Fruit fly (Drosophila melanogaster) S2 (cell line): ENCODE measurements around the gene CG16952.

ENCODE experiments used
- CG8478 ChIP-seq: fragments of >200 bp; optimal IDR thresholded peaks from 2 replicates; lab custom pipeline; 2018
- CTCF ChIP-seq, 2 experiments: fragments of >200 bp; optimal IDR thresholded peaks; 2 replicates each; lab custom pipeline; 2018

DNA sequence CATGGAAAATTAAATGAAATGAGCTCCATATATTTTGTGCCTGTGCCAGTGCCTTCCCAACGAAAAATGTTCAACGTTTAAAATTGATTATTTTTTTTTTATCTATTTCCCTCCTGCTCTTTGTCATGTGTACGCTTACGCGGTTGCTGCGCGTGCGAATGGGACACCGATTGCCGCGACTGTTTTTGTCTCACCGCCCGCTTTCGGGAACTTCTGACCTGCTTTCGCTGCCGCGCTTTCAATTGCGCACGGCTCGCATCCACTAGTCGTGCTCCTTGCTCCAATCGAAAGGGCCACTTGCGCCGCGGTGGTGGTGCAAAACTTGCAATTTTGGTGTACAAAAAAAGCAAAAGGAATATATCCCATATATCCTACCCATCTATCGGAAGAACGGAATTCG, 9.5 kb upstream of the CG16952 start:
- TF ChIP-seq CG8478 (lab: Kevin White, UChicago) (no peak), CTCF (optimal IDR thresholded peaks at IDR 0.05; lab: Kevin White, UChicago) (peak in 1 of 2 experiments; percentile 23)
